Worm (Caenorhabditis elegans): ENCODE data around the gene zim-2.

zim-2 gene

ce11 chrIV:10543361-10543760 is 11.7 kb upstream of the zim-2 start:
- TF ChIP-seq pqm-1 (tag; optimal IDR thresholded peaks at IDR 0.05): peak; percentile 70
- TF ChIP-seq elt-2 (tag; optimal IDR thresholded peaks at IDR 0.05): peak; percentile 95
- no peak for TF ChIP-seq blmp-1 (tag; optimal IDR thresholded peaks at IDR 0.05)
- TF ChIP-seq tlp-1 (tag; optimal IDR thresholded peaks at IDR 0.05): peak; percentile 12
- TF ChIP-seq nhr-90 (tag; optimal IDR thresholded peaks at IDR 0.05; ENCODE audit: poor library complexity): peak; percentile 38

- TF ChIP-seq efl-3 (GFP tag; optimal IDR thresholded peaks at IDR 0.05) (no peak), ama-1 (optimal IDR thresholded peaks at IDR 0.05) (no peak), elt-2 (tag; optimal IDR thresholded peaks at IDR 0.05) (peak; percentile 47)
Observed at ce11 chrIV:10545038-10545437, 10.0 kb upstream of the zim-2 start, which contains the start of gene T07G12.5. T07G12.5 (minus strand) TSS chrIV:10545138.

- TF ChIP-seq egl-13 (tag; optimal IDR thresholded peaks at IDR 0.05) (no peak), nhr-77 (tag; optimal IDR thresholded peaks at IDR 0.05) (no peak), aha-1 (tag; optimal IDR thresholded peaks at IDR 0.05) (no peak), C16A3.4 (tag; optimal IDR thresholded peaks at IDR 0.05) (no peak)
Observed at ce11 chrIV:10546589-10547136, 8.4 kb upstream of the zim-2 start, which contains the start of gene zim-1. zim-1 (plus strand) TSS chrIV:10547086.

ce11 chrIV:10558415-10558814 is 3.4 kb downstream of the zim-2 start, which contains the start of gene zim-3:
zim-3 (plus strand) TSS chrIV:10558715.
- TF ChIP-seq vab-15 (tag; optimal IDR thresholded peaks at IDR 0.05) (no peak), C34B4.2 (tag; optimal IDR thresholded peaks at IDR 0.05) (no peak), sptf-1 (tag; optimal IDR thresholded peaks at IDR 0.05) (no peak), sup-37 (GFP tag; optimal IDR thresholded peaks at IDR 0.05) (no peak), xbp-1 (tag; optimal IDR thresholded peaks at IDR 0.05) (no peak), nhr-237 (tag; optimal IDR thresholded peaks at IDR 0.05) (no peak), tlp-1 (tag; optimal IDR thresholded peaks at IDR 0.05) (no peak), nhr-11 (tag; optimal IDR thresholded peaks at IDR 0.05) (no peak), zag-1 (tag; optimal IDR thresholded peaks at IDR 0.05) (no peak), nhr-90 (tag; optimal IDR thresholded peaks at IDR 0.05; ENCODE audit: poor library complexity) (no peak), C04F5.9 (tag; optimal IDR thresholded peaks at IDR 0.05) (no peak), nhr-19 (GFP tag; conservative IDR thresholded peaks at IDR 0.05) (no peak), snpc-4 (tag; optimal IDR thresholded peaks at IDR 0.05) (no peak), alr-1 (tag; optimal IDR thresholded peaks at IDR 0.05; ENCODE audit: borderline replicate concordance) (no peak), mef-2 (tag; optimal IDR thresholded peaks at IDR 0.05) (no peak)

ce11 chrIV:10561605-10562004 is 6.6 kb downstream of the zim-2 start, which contains the start of gene him-8:
him-8 (plus strand) TSS chrIV:10561905.
- TF ChIP-seq alr-1 (tag; optimal IDR thresholded peaks at IDR 0.05; ENCODE audit: borderline replicate concordance): no peak
- no peak for TF ChIP-seq C04F5.9 (tag; optimal IDR thresholded peaks at IDR 0.05)
- TF ChIP-seq jun-1 (tag; optimal IDR thresholded peaks at IDR 0.05): no peak
- no peak for TF ChIP-seq F16B12.6 (tag; optimal IDR thresholded peaks at IDR 0.05)
- TF ChIP-seq C34B4.2 (tag; optimal IDR thresholded peaks at IDR 0.05): no peak
- TF ChIP-seq nhr-77 (tag; optimal IDR thresholded peaks at IDR 0.05): no peak
- TF ChIP-seq sup-37 (GFP tag; optimal IDR thresholded peaks at IDR 0.05): no peak
- no peak for TF ChIP-seq ztf-11 (tag; optimal IDR thresholded peaks at IDR 0.05)
- no peak for TF ChIP-seq fkh-4 (tag; optimal IDR thresholded peaks at IDR 0.05; ENCODE audit: borderline replicate concordance)

DNA sequence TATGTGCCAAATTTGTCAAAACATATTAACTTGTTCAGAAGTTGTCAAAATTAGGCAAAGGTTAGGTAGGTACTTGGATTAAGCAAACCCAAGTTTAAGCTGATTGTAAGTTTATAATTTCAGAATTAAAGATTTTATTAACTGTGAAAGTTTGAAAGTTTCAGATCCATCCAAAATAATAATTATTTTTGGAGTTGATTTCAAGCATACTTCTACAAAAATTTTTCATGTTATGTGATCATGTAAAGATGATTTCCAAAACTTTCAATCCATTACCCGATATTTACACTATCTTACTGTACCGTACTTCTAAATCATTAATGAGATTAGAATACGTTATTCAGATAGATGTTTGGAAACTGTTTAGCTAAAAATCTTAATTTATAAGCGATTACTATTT is 9.6 kb downstream of the zim-2 start:
- TF ChIP-seq nhr-19 (GFP tag; conservative IDR thresholded peaks at IDR 0.05): no peak
- no peak for TF ChIP-seq sup-37 (GFP tag; optimal IDR thresholded peaks at IDR 0.05)
- no peak for TF ChIP-seq ces-1 (GFP tag; optimal IDR thresholded peaks at IDR 0.05)
- TF ChIP-seq Y116A8C.19 (tag; optimal IDR thresholded peaks at IDR 0.05; ENCODE audit: borderline replicate concordance): no peak
- no peak for TF ChIP-seq xbp-1 (tag; optimal IDR thresholded peaks at IDR 0.05)
- TF ChIP-seq rnt-1 (tag; optimal IDR thresholded peaks at IDR 0.05): no peak
- no peak for TF ChIP-seq lin-15B (tag; optimal IDR thresholded peaks at IDR 0.05)
- no peak for TF ChIP-seq nhr-28 (tag; optimal IDR thresholded peaks at IDR 0.05)
- no peak for TF ChIP-seq fkh-10 (GFP tag; optimal IDR thresholded peaks at IDR 0.05)
- TF ChIP-seq fkh-8 (tag; optimal IDR thresholded peaks at IDR 0.05): no peak
- no peak for TF ChIP-seq pag-3 (tag; optimal IDR thresholded peaks at IDR 0.05; ENCODE audit: borderline replicate concordance, insufficient read depth)
- TF ChIP-seq elt-2 (tag; optimal IDR thresholded peaks at IDR 0.05): no peak
- TF ChIP-seq lsy-2 (tag; optimal IDR thresholded peaks at IDR 0.05): no peak
- no peak for TF ChIP-seq ceh-88 (GFP tag; IDR thresholded peaks at IDR 0.05)
